Fruit fly (Drosophila melanogaster) whole organism, embryonic: Measurements from ENCODE around the gene HSPBAP1.

Experiments used
- Atf6 ChIP-seq: fragments of 200-800 bp; sonication (Bioruptor generic); IDR thresholded peaks from 2 replicates; pipeline ENCODE4 v1.3.6; 2022; ENCODE audit warnings: missing biosample characterization, missing genetic modification characterization
- Bgb ChIP-seq: fragments of 200-800 bp; sonication (Bioruptor generic); IDR thresholded peaks from 2 replicates; pipeline ENCODE4 v1.3.6; 2022; ENCODE audit warnings: missing biosample characterization, missing genetic modification characterization; ENCODE audit not compliant: partially characterized antibody
- BtbVII ChIP-seq: fragments of 200-800 bp; sonication (Bioruptor generic); optimal IDR thresholded peaks from 3 replicates; lab custom pipeline; 2017; ENCODE audit warnings: missing biosample characterization, mild to moderate bottlenecking, missing genetic modification characterization
- CG1024 ChIP-seq: fragments of 200-800 bp; sonication (Bioruptor generic); IDR thresholded peaks from 2 replicates; pipeline ENCODE4 v1.3.6; 2022; ENCODE audit warnings: missing biosample characterization, missing genetic modification characterization
- CG10321 ChIP-seq: fragments of 200-800 bp; sonication (Bioruptor generic); IDR thresholded peaks from 2 replicates; pipeline ENCODE4 v1.3.6; 2022; ENCODE audit warnings: missing biosample characterization, missing genetic modification characterization
- CG11560 ChIP-seq: fragments of 200-800 bp; sonication (Bioruptor generic); IDR thresholded peaks from 3 replicates; pipeline ENCODE4 v1.3.6; 2022; ENCODE audit warnings: missing biosample characterization, missing genetic modification characterization
- CG12391 ChIP-seq: fragments of 200-800 bp; sonication (Bioruptor generic); optimal IDR thresholded peaks from 3 replicates; lab custom pipeline; 2018; ENCODE audit warnings: missing biosample characterization, mild to moderate bottlenecking, missing genetic modification characterization, moderate library complexity
- CG13424 ChIP-seq: fragments of 200-800 bp; sonication (Bioruptor generic); optimal IDR thresholded peaks from 2 replicates; lab custom pipeline; 2019; ENCODE audit warnings: missing biosample characterization, mild to moderate bottlenecking, missing genetic modification characterization, moderate library complexity
- CG17385 ChIP-seq: fragments of 200-800 bp; sonication (Bioruptor generic); optimal IDR thresholded peaks from 3 replicates; lab custom pipeline; 2018; ENCODE audit warnings: missing biosample characterization, mild to moderate bottlenecking, missing genetic modification characterization
- CG31388 ChIP-seq: fragments of 200-800 bp; sonication (Bioruptor generic); optimal IDR thresholded peaks from 2 replicates; lab custom pipeline; 2016; ENCODE audit warnings: missing biosample characterization, missing genetic modification characterization
- CG32772 ChIP-seq: fragments of 200-800 bp; sonication (Bioruptor generic); IDR thresholded peaks from 2 replicates; pipeline ENCODE4 v1.3.6; 2022; ENCODE audit warnings: missing biosample characterization, missing genetic modification characterization
- CG3838 ChIP-seq: fragments of 200-800 bp; sonication (Bioruptor generic); optimal IDR thresholded peaks from 3 replicates; lab custom pipeline; 2016; ENCODE audit warnings: missing biosample characterization, missing genetic modification characterization
- CG42726 ChIP-seq: fragments of 200-800 bp; sonication (Bioruptor generic); IDR thresholded peaks from 2 replicates; pipeline ENCODE4 v1.3.6; 2022; ENCODE audit warnings: missing biosample characterization, missing genetic modification characterization; ENCODE audit not compliant: partially characterized antibody
- CG4404 ChIP-seq: fragments of 200-800 bp; sonication (Bioruptor generic); IDR thresholded peaks from 2 replicates; pipeline ENCODE4 v1.3.6; 2022; ENCODE audit warnings: missing biosample characterization, missing genetic modification characterization
- CG9932 ChIP-seq: fragments of 200-800 bp; sonication (Bioruptor generic); IDR thresholded peaks from 2 replicates; pipeline ENCODE4 v1.3.6; 2022; ENCODE audit warnings: missing biosample characterization, missing genetic modification characterization
- CoRest ChIP-seq: fragments of 200-800 bp; sonication (Bioruptor generic); optimal IDR thresholded peaks from 3 replicates; lab custom pipeline; 2018; ENCODE audit warnings: missing biosample characterization, mild to moderate bottlenecking, missing genetic modification characterization, moderate library complexity
- D19A ChIP-seq: fragments of 200-800 bp; optimal IDR thresholded peaks from 3 replicates; lab custom pipeline; 2019; ENCODE audit warnings: missing biosample characterization, mild to moderate bottlenecking, missing genetic modification characterization, moderate library complexity
- Doc2 ChIP-seq: fragments of 200-800 bp; sonication (Bioruptor generic); IDR thresholded peaks from 2 replicates; pipeline ENCODE4 v1.3.6; 2022; ENCODE audit warnings: missing biosample characterization, missing genetic modification characterization
- Eip74EF ChIP-seq, 2 experiments: fragments of 200-800 bp in 1 of 2; fragments of >200 bp in 1 of 2; sonication (Bioruptor generic) in 1 of 2; optimal IDR thresholded peaks; 2 replicates each; lab custom pipeline; 2017 to 2019; ENCODE audit warnings: missing biosample characterization in 2 of 2, missing genetic modification characterization in 2 of 2, mild to moderate bottlenecking in 1 of 2, moderate library complexity in 1 of 2
- HHEX ChIP-seq: fragments of 200-800 bp; sonication (Bioruptor generic); optimal IDR thresholded peaks from 3 replicates; lab custom pipeline; 2017; ENCODE audit warnings: missing biosample characterization, mild to moderate bottlenecking, missing genetic modification characterization, missing genetic modification reagents
- HmgD ChIP-seq: fragments of 200-800 bp; sonication (Bioruptor generic); optimal IDR thresholded peaks from 3 replicates; lab custom pipeline; 2016; ENCODE audit warnings: missing biosample characterization, missing genetic modification characterization
- Nf-YA ChIP-seq: fragments of 200-800 bp; sonication (Bioruptor generic); IDR thresholded peaks from 2 replicates; pipeline ENCODE4 v1.3.6; 2022; ENCODE audit warnings: missing biosample characterization, missing genetic modification characterization
- Opbp ChIP-seq: fragments of 200-800 bp; sonication (Bioruptor generic); IDR thresholded peaks from 3 replicates; pipeline ENCODE4 v1.3.6; 2022; ENCODE audit warnings: missing biosample characterization, missing genetic modification characterization; ENCODE audit not compliant: partially characterized antibody
- Rfx ChIP-seq: fragments of 200-800 bp; sonication (Bioruptor generic); IDR thresholded peaks from 2 replicates; pipeline ENCODE4 v1.3.6; 2022; ENCODE audit warnings: missing biosample characterization, missing genetic modification characterization
- Scr ChIP-seq: fragments of 200-800 bp; sonication (Bioruptor generic); IDR thresholded peaks from 2 replicates; pipeline ENCODE4 v1.3.6; 2022; ENCODE audit warnings: missing biosample characterization, missing genetic modification characterization; ENCODE audit not compliant: partially characterized antibody
- Six4 ChIP-seq: fragments of 200-800 bp; sonication (Bioruptor generic); optimal IDR thresholded peaks from 2 replicates; lab custom pipeline; 2016; ENCODE audit warnings: missing biosample characterization, missing genetic modification characterization
- Xrp1 ChIP-seq: fragments of 200-800 bp; sonication (Bioruptor generic); IDR thresholded peaks from 2 replicates; pipeline ENCODE4 v1.3.6; 2022; ENCODE audit warnings: missing biosample characterization, missing genetic modification characterization
- abd-A ChIP-seq: fragments of 200-800 bp; sonication (Bioruptor generic); optimal IDR thresholded peaks from 3 replicates; lab custom pipeline; 2019; ENCODE audit warnings: missing biosample characterization, mild to moderate bottlenecking, missing genetic modification characterization, moderate library complexity
- ap ChIP-seq: fragments of 200-800 bp; sonication (Bioruptor generic); IDR thresholded peaks from 2 replicates; pipeline ENCODE4 v1.3.6; 2022; ENCODE audit warnings: missing biosample characterization, missing genetic modification characterization
- btn ChIP-seq: fragments of 200-800 bp; sonication (Bioruptor generic); optimal IDR thresholded peaks from 2 replicates; lab custom pipeline; 2016; ENCODE audit warnings: missing biosample characterization, missing genetic modification characterization
- cad ChIP-seq: fragments of >200 bp; optimal IDR thresholded peaks from 2 replicates; lab custom pipeline; 2017; ENCODE audit warnings: missing biosample characterization, missing genetic modification characterization
- chm ChIP-seq: fragments of 200-800 bp; sonication (Bioruptor generic); IDR thresholded peaks from 2 replicates; pipeline ENCODE4 v1.3.6; 2022; ENCODE audit warnings: missing biosample characterization, missing genetic modification characterization
- danr ChIP-seq: fragments of 200-800 bp; sonication (Bioruptor generic); IDR thresholded peaks from 2 replicates; pipeline ENCODE4 v1.3.6; 2022; ENCODE audit warnings: missing biosample characterization, missing genetic modification characterization
- dmrt11E ChIP-seq: fragments of 200-800 bp; sonication (Bioruptor generic); optimal IDR thresholded peaks from 3 replicates; lab custom pipeline; 2018; ENCODE audit warnings: missing biosample characterization, mild to moderate bottlenecking, missing genetic modification characterization, moderate library complexity
- emc ChIP-seq: fragments of 200-800 bp; sonication (Bioruptor generic); optimal IDR thresholded peaks from 2 replicates; lab custom pipeline; 2016; ENCODE audit warnings: missing biosample characterization, missing genetic modification characterization
- ems ChIP-seq: fragments of 200-800 bp; sonication (Bioruptor generic); optimal IDR thresholded peaks from 3 replicates; lab custom pipeline; 2016; ENCODE audit warnings: missing biosample characterization, missing genetic modification characterization
- gcm2 ChIP-seq: fragments of 200-800 bp; sonication (Bioruptor generic); optimal IDR thresholded peaks from 2 replicates; lab custom pipeline; 2016; ENCODE audit warnings: missing biosample characterization, missing genetic modification characterization
- gem ChIP-seq: fragments of 200-800 bp; sonication (Bioruptor generic); optimal IDR thresholded peaks from 2 replicates; lab custom pipeline; 2019; ENCODE audit warnings: missing biosample characterization, mild to moderate bottlenecking, missing genetic modification characterization, moderate library complexity
- gfzf ChIP-seq: fragments of 200-800 bp; sonication (Bioruptor generic); optimal IDR thresholded peaks from 2 replicates; lab custom pipeline; 2016; ENCODE audit warnings: missing biosample characterization, mild to moderate bottlenecking, missing genetic modification characterization, moderate library complexity
- grn ChIP-seq: fragments of 200-800 bp; sonication (Bioruptor generic); optimal IDR thresholded peaks from 3 replicates; lab custom pipeline; 2017; ENCODE audit warnings: missing biosample characterization, missing genetic modification characterization
- gsb-n ChIP-seq: fragments of 200-800 bp; sonication (Bioruptor generic); optimal IDR thresholded peaks from 3 replicates; lab custom pipeline; 2018; ENCODE audit warnings: missing biosample characterization, mild to moderate bottlenecking, missing genetic modification characterization
- hth ChIP-seq: fragments of >200 bp; optimal IDR thresholded peaks from 2 replicates; lab custom pipeline; 2017; ENCODE audit warnings: inconsistent platforms
- kay ChIP-seq: fragments of 200-800 bp; sonication (Bioruptor generic); optimal IDR thresholded peaks from 2 replicates; lab custom pipeline; 2016; ENCODE audit warnings: missing biosample characterization, missing genetic modification characterization
- knrl ChIP-seq: fragments of 200-800 bp; sonication (Bioruptor generic); IDR thresholded peaks from 3 replicates; pipeline ENCODE4 v1.3.6; 2022; ENCODE audit warnings: missing biosample characterization, missing genetic modification characterization; ENCODE audit not compliant: partially characterized antibody
- pan ChIP-seq, 4 experiments: fragments of >200 bp in 3 of 4; fragments of 200-800 bp in 1 of 4; sonication (Bioruptor generic) in 1 of 4; optimal IDR thresholded peaks in 3 of 4; IDR thresholded peaks in 1 of 4; 2 replicates each; pipeline versions ENCODE4 v1.3.6 to Lab custom; 2017 to 2022; ENCODE audit warnings: missing biosample characterization in 2 of 4, missing genetic modification characterization in 2 of 4, mixed read lengths in 1 of 4
- schlank ChIP-seq: fragments of 200-800 bp; sonication (Bioruptor generic); optimal IDR thresholded peaks from 2 replicates; lab custom pipeline; 2018; ENCODE audit warnings: missing biosample characterization, mild to moderate bottlenecking, missing genetic modification characterization
- slbo ChIP-seq: fragments of 200-800 bp; sonication (Bioruptor generic); IDR thresholded peaks from 2 replicates; pipeline ENCODE4 v1.3.6; 2022; ENCODE audit warnings: missing biosample characterization, missing genetic modification characterization
- stc ChIP-seq: fragments of 200-800 bp; sonication (Bioruptor generic); IDR thresholded peaks from 2 replicates; pipeline ENCODE4 v1.3.6; 2022; ENCODE audit warnings: missing biosample characterization, missing genetic modification characterization
- toy ChIP-seq: fragments of 200-800 bp; sonication (Bioruptor generic); IDR thresholded peaks from 2 replicates; pipeline ENCODE4 v1.3.6; 2022; ENCODE audit warnings: missing biosample characterization, missing genetic modification characterization
- ttk ChIP-seq: fragments of 200-800 bp; sonication (Bioruptor generic); IDR thresholded peaks from 2 replicates; pipeline ENCODE4 v2.1.2; 2022; ENCODE audit warnings: missing biosample characterization, missing genetic modification characterization
- yki ChIP-seq: fragments of >200 bp; optimal IDR thresholded peaks from 3 replicates; lab custom pipeline; 2018

The HSPBAP1 gene

DNA sequence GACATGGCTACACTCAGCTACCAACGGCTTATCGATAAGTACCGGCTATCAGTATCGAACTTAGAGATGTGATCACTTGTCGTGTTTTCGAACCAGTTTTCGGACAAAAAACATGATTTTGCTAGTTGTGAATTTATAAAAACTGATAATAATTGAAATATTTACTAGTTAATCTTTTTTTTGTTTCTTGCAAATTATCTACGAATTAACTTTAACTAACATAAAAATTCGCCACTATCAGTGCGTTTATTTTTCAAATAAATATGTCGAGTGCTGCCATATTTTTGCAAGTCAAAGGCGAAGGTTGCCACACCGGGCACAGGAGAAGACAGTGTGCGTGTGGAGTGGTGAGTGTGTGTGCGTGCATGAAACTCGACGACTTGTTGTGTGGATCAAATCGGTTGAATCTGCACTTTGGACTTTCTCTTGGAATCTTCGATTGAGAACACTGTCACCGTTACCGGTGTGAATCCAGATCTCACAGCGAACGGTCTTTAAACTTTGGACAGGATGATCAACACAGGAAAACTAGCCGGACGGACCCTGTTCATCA is 17.8 kb upstream of the HSPBAP1 start, which contains the start of gene Hsdl2 (continued):
- peak; percentile 63; the same call in 1 of the 2 replicates for TF ChIP-seq Rfx
- peak; percentile 7 for TF ChIP-seq gcm2 (GFP tag; lab: Kevin White, UChicago)
- TF ChIP-seq Scr = peak; percentile 72
- no peak for TF ChIP-seq gem
- TF ChIP-seq CG31388 = no peak
- peak; percentile 37 for TF ChIP-seq gfzf (GFP tag; lab: Kevin White, UChicago)
- no peak for TF ChIP-seq toy
- 0 out of 2 replicates have a peak, but pooled peaks have one; percentile 29 for TF ChIP-seq CG32772
- TF ChIP-seq CG12391 (tag; lab: Kevin White, UChicago) = peak; percentile 68
- no peak for TF ChIP-seq Nf-YA
- TF ChIP-seq Atf6 (GFP tag; lab: Robert Waterston, UW) = no peak
- TF ChIP-seq BtbVII (GFP tag; lab: Kevin White, UChicago) = no peak
- TF ChIP-seq ap (GFP tag; lab: Robert Waterston, UW) = no peak
- TF ChIP-seq schlank (tag; lab: Kevin White, UChicago) = no peak
- TF ChIP-seq ttk (GFP tag; lab: Robert Waterston, UW) = no peak
- peak; percentile 67 for TF ChIP-seq knrl (GFP tag; lab: Robert Waterston, UW)
- TF ChIP-seq abd-A (tag; lab: Kevin White, UChicago) = no peak
- TF ChIP-seq Eip74EF (GFP tag; optimal IDR thresholded peaks at IDR 0.05; lab: Kevin White, UChicago) = no peak
- TF ChIP-seq emc = no peak
- TF ChIP-seq D19A (tag; lab: Kevin White, UChicago) = no peak
- no peak for TF ChIP-seq grn (GFP tag; lab: Kevin White, UChicago)
- TF ChIP-seq ems (GFP tag; lab: Kevin White, UChicago) = peak; percentile 16
- no peak for TF ChIP-seq Doc2 (GFP tag; lab: Robert Waterston, UW)
- TF ChIP-seq Opbp (GFP tag; lab: Robert Waterston, UW) = peak; percentile 65; the same call in 2 of the 3 replicates
- no peak for TF ChIP-seq CG42726 (GFP tag; lab: Robert Waterston, UW)
- no peak for TF ChIP-seq Six4 (GFP tag; lab: Kevin White, UChicago)
- no peak for TF ChIP-seq CG17385 (GFP tag; lab: Kevin White, UChicago)
- no peak for TF ChIP-seq yki (lab: Kevin White, UChicago)
- no peak for TF ChIP-seq dmrt11E (tag; lab: Kevin White, UChicago)
- peak; percentile 55 for TF ChIP-seq CG13424 (tag; lab: Kevin White, UChicago)
- no peak for TF ChIP-seq kay (GFP tag; lab: Kevin White, UChicago)
- no peak for TF ChIP-seq HmgD
- no peak for TF ChIP-seq CG11560 (tag; lab: Robert Waterston, UW)
- TF ChIP-seq CG4404 (GFP tag; lab: Robert Waterston, UW) = peak; percentile 28; the same call in 1 of the 2 replicates
- peak; percentile 67 for TF ChIP-seq CoRest (tag; lab: Kevin White, UChicago)
- TF ChIP-seq CG10321 (GFP tag; lab: Robert Waterston, UW) = no peak
- TF ChIP-seq pan (optimal IDR thresholded peaks at IDR 0.05; lab: Kevin White, UChicago) = no peak
- TF ChIP-seq pan (GFP tag; optimal IDR thresholded peaks at IDR 0.05 in 1 of 2, IDR thresholded peaks at IDR 0.05 in 1 of 2) = peak in 1 of 2 experiments; percentile 54
- peak; percentile 21; the same call in 1 of the 2 replicates for TF ChIP-seq chm (GFP tag; lab: Robert Waterston, UW)
- TF ChIP-seq Xrp1 (GFP tag; lab: Robert Waterston, UW) = no peak
- no peak for TF ChIP-seq cad
- TF ChIP-seq danr (GFP tag; lab: Robert Waterston, UW) = no peak
- TF ChIP-seq hth = no peak
- TF ChIP-seq gsb-n (tag; lab: Kevin White, UChicago) = no peak
- TF ChIP-seq HHEX = no peak
- TF ChIP-seq stc (GFP tag; lab: Robert Waterston, UW) = no peak
- no peak for TF ChIP-seq CG1024
- peak; percentile 55 for TF ChIP-seq slbo (GFP tag; lab: Robert Waterston, UW)
- TF ChIP-seq Bgb (GFP tag; lab: Robert Waterston, UW) = peak; percentile 64
- TF ChIP-seq CG3838 (GFP tag; lab: Kevin White, UChicago) = no peak
- peak; percentile 62 for TF ChIP-seq CG9932 (GFP tag; lab: Robert Waterston, UW)
- TF ChIP-seq btn = no peak
